Fruit fly (Drosophila melanogaster) S2 (cell line): ENCODE results near the gene Ubqn.

ENCODE experiments used
- CG8478 ChIP-seq: fragments of >200 bp; optimal IDR thresholded peaks from 2 replicates; lab custom pipeline; 2018
- CTCF ChIP-seq, 2 experiments: fragments of >200 bp; optimal IDR thresholded peaks; 2 replicates each; lab custom pipeline; 2018

- TF ChIP-seq CG8478 (lab: Kevin White, UChicago) (no peak), CTCF (optimal IDR thresholded peaks at IDR 0.05; lab: Kevin White, UChicago) (no peak)
Observed at dm6 chrX:19663196-19663858, 20.3 kb upstream of the Ubqn start.
